Fruit fly (Drosophila melanogaster) whole organism, embryonic: ENCODE data around the gene Ser7.

Source experiments
- CG6765 ChIP-seq: fragments of 200-800 bp; sonication (Bioruptor generic); optimal IDR thresholded peaks from 3 replicates; lab custom pipeline; 2017; ENCODE audit warnings: missing biosample characterization, mild to moderate bottlenecking, missing genetic modification characterization
- CrebB ChIP-seq: fragments of 200-800 bp; sonication (Bioruptor generic); optimal IDR thresholded peaks from 3 replicates; lab custom pipeline; 2018; ENCODE audit warnings: missing biosample characterization, mild to moderate bottlenecking, missing genetic modification characterization
- Hand ChIP-seq: fragments of 200-800 bp; sonication (Bioruptor generic); optimal IDR thresholded peaks from 2 replicates; lab custom pipeline; 2017; ENCODE audit warnings: mild to moderate bottlenecking, missing biosample characterization, missing genetic modification reagents, missing genetic modification characterization
- cato ChIP-seq: fragments of 200-800 bp; sonication (Bioruptor generic); optimal IDR thresholded peaks from 2 replicates; lab custom pipeline; 2016; ENCODE audit warnings: missing biosample characterization, missing genetic modification characterization, borderline replicate concordance
- grau ChIP-seq: fragments of 200-800 bp; optimal IDR thresholded peaks from 3 replicates; lab custom pipeline; 2019; ENCODE audit warnings: missing biosample characterization, mild to moderate bottlenecking, missing genetic modification characterization, moderate library complexity
- insv ChIP-seq, 2 experiments: fragments of 200-800 bp; sonication (Bioruptor generic); optimal IDR thresholded peaks; 3 replicates each; lab custom pipeline; 2016 to 2018; ENCODE audit warnings: missing biosample characterization in 2 of 2, missing genetic modification characterization in 2 of 2
- mld ChIP-seq: fragments of 200-800 bp; sonication (Bioruptor generic); IDR thresholded peaks from 3 replicates; pipeline ENCODE4 v1.3.6; 2022; ENCODE audit warnings: missing biosample characterization, missing genetic modification characterization; ENCODE audit not compliant: partially characterized antibody
- nau ChIP-seq: fragments of 200-800 bp; sonication (Bioruptor generic); optimal IDR thresholded peaks from 3 replicates; lab custom pipeline; 2017; ENCODE audit warnings: missing biosample characterization, mild to moderate bottlenecking, missing genetic modification characterization, missing genetic modification reagents
- tup ChIP-seq: fragments of 200-800 bp; sonication (Bioruptor generic); optimal IDR thresholded peaks from 2 replicates; lab custom pipeline; 2016; ENCODE audit warnings: missing biosample characterization, mild to moderate bottlenecking, missing genetic modification characterization, moderate library complexity

- no peak for TF ChIP-seq Hand (GFP tag; lab: Kevin White, UChicago)
- TF ChIP-seq insv (GFP tag; optimal IDR thresholded peaks at IDR 0.05; lab: Kevin White, UChicago) = no peak
- TF ChIP-seq tup (GFP tag; lab: Kevin White, UChicago) = no peak
- no peak for TF ChIP-seq CG6765 (GFP tag; lab: Kevin White, UChicago)
- no peak for TF ChIP-seq cato (GFP tag; lab: Kevin White, UChicago)
- TF ChIP-seq mld (GFP tag; lab: Robert Waterston, UW) = no peak
- TF ChIP-seq CrebB (tag; lab: Kevin White, UChicago) = no peak
- TF ChIP-seq nau (GFP tag; lab: Kevin White, UChicago) = no peak
- no peak for TF ChIP-seq grau (tag; lab: Kevin White, UChicago)
These were observed 3.6 kb downstream of the Ser7 start, which contains the start of gene CG45060 for dm6 chrX:9868510-9869248.
